Fruit fly (Drosophila melanogaster) whole organism, embryonic: Measurements from ENCODE around the gene Cpr64Ab.

Source experiments
- B-H1 ChIP-seq: fragments of 200-800 bp; sonication (Bioruptor generic); IDR thresholded peaks from 3 replicates; pipeline ENCODE4 v1.3.6; 2022; ENCODE audit warnings: missing biosample characterization, missing genetic modification characterization
- Bgb ChIP-seq: fragments of 200-800 bp; sonication (Bioruptor generic); IDR thresholded peaks from 2 replicates; pipeline ENCODE4 v1.3.6; 2022; ENCODE audit warnings: missing biosample characterization, missing genetic modification characterization; ENCODE audit not compliant: partially characterized antibody
- C15 ChIP-seq: fragments of 200-800 bp; sonication (Bioruptor generic); IDR thresholded peaks from 3 replicates; pipeline ENCODE4 v1.3.6; 2022; ENCODE audit warnings: missing biosample characterization, missing genetic modification characterization
- CG11456 ChIP-seq: fragments of 200-800 bp; sonication (Bioruptor generic); IDR thresholded peaks from 3 replicates; pipeline ENCODE4 v1.3.6; 2022; ENCODE audit warnings: missing biosample characterization, missing genetic modification characterization
- CG13894 ChIP-seq: fragments of 200-800 bp; sonication (Bioruptor generic); optimal IDR thresholded peaks from 3 replicates; lab custom pipeline; 2018; ENCODE audit warnings: missing biosample characterization, mild to moderate bottlenecking, missing genetic modification characterization, moderate library complexity
- CG15479 ChIP-seq: fragments of 200-800 bp; sonication (Bioruptor generic); optimal IDR thresholded peaks from 3 replicates; lab custom pipeline; 2019; ENCODE audit warnings: missing biosample characterization, mild to moderate bottlenecking, missing genetic modification characterization, moderate library complexity
- CG2712 ChIP-seq: fragments of 200-800 bp; optimal IDR thresholded peaks from 3 replicates; lab custom pipeline; 2019; ENCODE audit warnings: missing biosample characterization, mild to moderate bottlenecking, missing genetic modification characterization, moderate library complexity
- CG2875 ChIP-seq: fragments of 200-800 bp; sonication (Bioruptor generic); optimal IDR thresholded peaks from 2 replicates; lab custom pipeline; 2017; ENCODE audit warnings: missing biosample characterization, mild to moderate bottlenecking, missing genetic modification characterization, missing genetic modification reagents
- CG30020 ChIP-seq: fragments of 200-800 bp; optimal IDR thresholded peaks from 2 replicates; lab custom pipeline; 2019; ENCODE audit warnings: missing biosample characterization, mild to moderate bottlenecking, missing genetic modification characterization, moderate library complexity
- CG6683 ChIP-seq: fragments of 200-800 bp; sonication (Bioruptor generic); optimal IDR thresholded peaks from 2 replicates; lab custom pipeline; 2017; ENCODE audit warnings: missing biosample characterization, mild to moderate bottlenecking, missing genetic modification characterization, missing genetic modification reagents
- CG6689 ChIP-seq: fragments of 200-800 bp; sonication (Bioruptor generic); IDR thresholded peaks from 2 replicates; pipeline ENCODE4 v1.3.6; 2022; ENCODE audit warnings: missing biosample characterization, missing genetic modification characterization
- CG6765 ChIP-seq: fragments of 200-800 bp; sonication (Bioruptor generic); optimal IDR thresholded peaks from 3 replicates; lab custom pipeline; 2017; ENCODE audit warnings: missing biosample characterization, mild to moderate bottlenecking, missing genetic modification characterization
- CG7357 ChIP-seq: fragments of 200-800 bp; sonication (Bioruptor generic); IDR thresholded peaks from 3 replicates; pipeline ENCODE4 v1.3.6; 2022; ENCODE audit warnings: missing biosample characterization, missing genetic modification characterization
- CG8290 ChIP-seq, 3 experiments: fragments of 200-800 bp; sonication (Bioruptor generic); optimal IDR thresholded peaks; 2 replicates each; lab custom pipeline; 2016 to 2019; ENCODE audit warnings: missing biosample characterization in 3 of 3, missing genetic modification characterization in 3 of 3, mild to moderate bottlenecking in 2 of 3, moderate library complexity in 1 of 3
- CG8388 ChIP-seq: fragments of 200-800 bp; sonication (Bioruptor generic); optimal IDR thresholded peaks from 2 replicates; lab custom pipeline; 2019; ENCODE audit warnings: missing biosample characterization, mild to moderate bottlenecking, missing genetic modification characterization, moderate library complexity
- Dad ChIP-seq: fragments of 200-800 bp; sonication (Bioruptor generic); optimal IDR thresholded peaks from 3 replicates; lab custom pipeline; 2016; ENCODE audit warnings: missing biosample characterization, missing genetic modification characterization
- Dek ChIP-seq: fragments of 200-800 bp; sonication (Bioruptor generic); optimal IDR thresholded peaks from 3 replicates; lab custom pipeline; 2019; ENCODE audit warnings: missing biosample characterization, mild to moderate bottlenecking, missing genetic modification characterization, moderate library complexity
- Dip2 ChIP-seq: fragments of 200-800 bp; sonication (Bioruptor generic); IDR thresholded peaks from 2 replicates; pipeline ENCODE4 v1.3.6; 2022; ENCODE audit warnings: missing biosample characterization, missing genetic modification characterization
- Doc3 ChIP-seq: fragments of 200-800 bp; sonication (Bioruptor generic); IDR thresholded peaks from 3 replicates; pipeline ENCODE4 v1.3.6; 2022; ENCODE audit warnings: missing biosample characterization, missing genetic modification characterization; ENCODE audit not compliant: partially characterized antibody
- Fer3 ChIP-seq: fragments of 200-800 bp; sonication (Bioruptor generic); optimal IDR thresholded peaks from 2 replicates; lab custom pipeline; 2018; ENCODE audit warnings: missing biosample characterization, mild to moderate bottlenecking, missing genetic modification characterization, moderate library complexity
- HmgZ ChIP-seq: fragments of 200-800 bp; sonication (Bioruptor generic); optimal IDR thresholded peaks from 2 replicates; lab custom pipeline; 2018; ENCODE audit warnings: missing biosample characterization, mild to moderate bottlenecking, missing genetic modification characterization
- Hmx ChIP-seq: fragments of 200-800 bp; sonication (Bioruptor generic); optimal IDR thresholded peaks from 2 replicates; lab custom pipeline; 2016; ENCODE audit warnings: missing biosample characterization, missing genetic modification characterization
- Lpt ChIP-seq: fragments of >200 bp; optimal IDR thresholded peaks from 2 replicates; lab custom pipeline; 2018; ENCODE audit warnings: missing biosample characterization, missing genetic modification characterization
- Side ChIP-seq: fragments of 200-800 bp; sonication (Bioruptor generic); optimal IDR thresholded peaks from 2 replicates; lab custom pipeline; 2016; ENCODE audit warnings: missing biosample characterization, missing genetic modification characterization
- Sin3A ChIP-seq: fragments of >200 bp; optimal IDR thresholded peaks from 2 replicates; lab custom pipeline; 2018
- Usf ChIP-seq: fragments of 200-800 bp; sonication (Bioruptor generic); optimal IDR thresholded peaks from 2 replicates; lab custom pipeline; 2017; ENCODE audit warnings: missing genotype, missing biosample characterization, missing genetic modification characterization
- abd-A ChIP-seq: fragments of 200-800 bp; sonication (Bioruptor generic); optimal IDR thresholded peaks from 3 replicates; lab custom pipeline; 2019; ENCODE audit warnings: missing biosample characterization, mild to moderate bottlenecking, missing genetic modification characterization, moderate library complexity
- ara ChIP-seq: fragments of 200-800 bp; sonication (Bioruptor generic); IDR thresholded peaks from 2 replicates; pipeline ENCODE4 v1.3.6; 2022; ENCODE audit warnings: missing biosample characterization, missing genetic modification characterization
- bowl ChIP-seq: fragments of 200-800 bp; sonication (Bioruptor generic); IDR thresholded peaks from 2 replicates; pipeline ENCODE4 v1.3.6; 2022; ENCODE audit warnings: missing biosample characterization, missing genetic modification characterization
- btn ChIP-seq: fragments of 200-800 bp; sonication (Bioruptor generic); optimal IDR thresholded peaks from 2 replicates; lab custom pipeline; 2016; ENCODE audit warnings: missing biosample characterization, missing genetic modification characterization
- cad ChIP-seq: fragments of >200 bp; optimal IDR thresholded peaks from 2 replicates; lab custom pipeline; 2017; ENCODE audit warnings: missing biosample characterization, missing genetic modification characterization
- cas ChIP-seq: fragments of 200-800 bp; sonication (Bioruptor generic); IDR thresholded peaks from 2 replicates; pipeline ENCODE4 v1.3.6; 2022; ENCODE audit warnings: missing biosample characterization, missing genetic modification characterization
- caup ChIP-seq: fragments of 200-800 bp; sonication (Bioruptor generic); optimal IDR thresholded peaks from 3 replicates; lab custom pipeline; 2017; ENCODE audit warnings: missing biosample characterization, mild to moderate bottlenecking, missing genetic modification characterization, moderate library complexity; ENCODE audit not compliant: severe bottlenecking
- chm ChIP-seq: fragments of 200-800 bp; sonication (Bioruptor generic); IDR thresholded peaks from 2 replicates; pipeline ENCODE4 v1.3.6; 2022; ENCODE audit warnings: missing biosample characterization, missing genetic modification characterization
- ci ChIP-seq: fragments of 200-800 bp; sonication (Bioruptor generic); IDR thresholded peaks from 3 replicates; pipeline ENCODE4 v1.3.6; 2022; ENCODE audit warnings: missing biosample characterization, missing genetic modification characterization
- h ChIP-seq: fragments of >200 bp; optimal IDR thresholded peaks from 2 replicates; lab custom pipeline; 2017
- hb ChIP-seq: fragments of 200-800 bp; sonication (Bioruptor generic); IDR thresholded peaks from 3 replicates; pipeline ENCODE4 v1.3.6; 2022; ENCODE audit warnings: missing biosample characterization, missing genetic modification characterization; ENCODE audit not compliant: partially characterized antibody
- hkb ChIP-seq, 2 experiments: fragments of 200-800 bp in 1 of 2; fragments of >200 bp in 1 of 2; sonication (Bioruptor generic) in 1 of 2; IDR thresholded peaks in 1 of 2; optimal IDR thresholded peaks in 1 of 2; 2 replicates each; pipeline versions ENCODE4 v1.3.6 to Lab custom; 2017 to 2022; ENCODE audit warnings: missing biosample characterization in 1 of 2, missing genetic modification characterization in 1 of 2
- hth ChIP-seq: fragments of >200 bp; optimal IDR thresholded peaks from 2 replicates; lab custom pipeline; 2017; ENCODE audit warnings: inconsistent platforms
- kay ChIP-seq: fragments of 200-800 bp; sonication (Bioruptor generic); optimal IDR thresholded peaks from 2 replicates; lab custom pipeline; 2016; ENCODE audit warnings: missing biosample characterization, missing genetic modification characterization
- lola ChIP-seq, 3 experiments: fragments of >200 bp in 2 of 3; fragments of 200-800 bp in 1 of 3; sonication (Bioruptor generic) in 1 of 3; optimal IDR thresholded peaks; 2 replicates each; lab custom pipeline; 2017 to 2019; ENCODE audit warnings: missing biosample characterization in 3 of 3, missing genetic modification characterization in 3 of 3, mild to moderate bottlenecking in 1 of 3, moderate library complexity in 1 of 3
- oc ChIP-seq: fragments of 200-800 bp; sonication (Bioruptor generic); optimal IDR thresholded peaks from 2 replicates; lab custom pipeline; 2018; ENCODE audit warnings: missing biosample characterization, mild to moderate bottlenecking, missing genetic modification characterization, moderate library complexity
- onecut ChIP-seq: fragments of 200-800 bp; sonication (Bioruptor generic); IDR thresholded peaks from 2 replicates; pipeline ENCODE4 v1.3.6; 2022; ENCODE audit warnings: missing biosample characterization, missing genetic modification characterization
- pho ChIP-seq: fragments of 200-800 bp; sonication (Bioruptor generic); optimal IDR thresholded peaks from 2 replicates; lab custom pipeline; 2016; ENCODE audit warnings: missing biosample characterization, missing genetic modification characterization
- prd ChIP-seq, 3 experiments: fragments of >200 bp in 2 of 3; fragments of 200-800 bp in 1 of 3; sonication (Bioruptor generic) in 1 of 3; optimal IDR thresholded peaks in 2 of 3; IDR thresholded peaks in 1 of 3; 2 replicates in 2 of 3; 3 replicates in 1 of 3; pipeline versions ENCODE4 v1.3.6 to Lab custom; 2017 to 2022; ENCODE audit warnings: missing biosample characterization in 1 of 3, missing genetic modification characterization in 1 of 3
- slbo ChIP-seq: fragments of 200-800 bp; sonication (Bioruptor generic); IDR thresholded peaks from 2 replicates; pipeline ENCODE4 v1.3.6; 2022; ENCODE audit warnings: missing biosample characterization, missing genetic modification characterization
- tin ChIP-seq: fragments of 200-800 bp; sonication (Bioruptor generic); optimal IDR thresholded peaks from 3 replicates; lab custom pipeline; 2016; ENCODE audit warnings: missing biosample characterization, missing genetic modification characterization
- trem ChIP-seq: fragments of 200-800 bp; optimal IDR thresholded peaks from 3 replicates; lab custom pipeline; 2019; ENCODE audit warnings: missing biosample characterization, mild to moderate bottlenecking, missing genetic modification characterization, moderate library complexity
- zfh1 ChIP-seq: fragments of 200-800 bp; sonication (Bioruptor generic); IDR thresholded peaks from 3 replicates; pipeline ENCODE4 v1.3.6; 2022; ENCODE audit warnings: missing biosample characterization, missing genetic modification characterization

Cpr64Ab gene

DNA sequence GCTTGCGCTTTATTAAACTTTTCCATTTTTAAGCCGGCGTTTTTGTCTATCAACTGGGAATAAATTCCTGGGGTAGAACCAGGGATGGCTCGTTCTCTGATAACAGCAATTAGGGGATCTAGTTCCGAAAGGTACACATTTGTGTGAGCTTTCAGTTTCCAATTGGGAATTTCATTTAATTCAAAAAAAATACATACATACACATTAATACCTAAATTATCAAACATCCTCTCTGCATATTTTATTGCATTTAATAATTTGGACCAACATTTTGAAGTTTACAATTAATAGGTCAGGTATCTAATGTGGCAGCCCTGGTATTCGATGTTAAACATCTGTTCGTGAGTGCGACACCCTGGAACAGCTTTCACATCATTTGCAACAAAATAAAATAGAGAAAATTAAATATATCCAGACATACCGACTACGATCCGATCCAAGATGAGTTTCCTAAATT is 47.8 kb upstream of the Cpr64Ab start, which contains the start of the genes CG15011 and CG1309 (continued):
- no peak for TF ChIP-seq hkb (optimal IDR thresholded peaks at IDR 0.05; lab: Kevin White, UChicago)
- TF ChIP-seq hkb (GFP tag; IDR thresholded peaks at IDR 0.05; lab: Robert Waterston, UW), result peak; percentile 60; the same call in 1 of the 2 replicates
- TF ChIP-seq CG2712, result peak; percentile 90
- TF ChIP-seq Hmx (GFP tag; lab: Kevin White, UChicago), result peak; percentile 72
- TF ChIP-seq CG2875, result peak; percentile 28
- TF ChIP-seq ci (GFP tag; lab: Robert Waterston, UW), result peak; percentile 81
- peak; percentile 23; the same call in 1 of the 3 replicates for TF ChIP-seq B-H1
- TF ChIP-seq onecut (GFP tag; lab: Robert Waterston, UW), result peak; percentile 59; the same call in 1 of the 2 replicates
- peak in 1 of 3 experiments; percentile 87 for TF ChIP-seq lola (GFP tag; optimal IDR thresholded peaks at IDR 0.05; lab: Kevin White, UChicago)
- no peak for TF ChIP-seq bowl (GFP tag; lab: Robert Waterston, UW)
- TF ChIP-seq prd (optimal IDR thresholded peaks at IDR 0.05; lab: Kevin White, UChicago), result no peak
- peak; percentile 88 for TF ChIP-seq prd (GFP tag; IDR thresholded peaks at IDR 0.05; lab: Robert Waterston, UW)
- peak; percentile 75; the same call in 2 of the 3 replicates for TF ChIP-seq CG11456 (GFP tag; lab: Robert Waterston, UW)
- TF ChIP-seq zfh1 (GFP tag; lab: Robert Waterston, UW), result peak; percentile 79; the same call in 2 of the 3 replicates
- peak; percentile 51 for TF ChIP-seq Usf (GFP tag; lab: Kevin White, UChicago)
- peak; percentile 82 for TF ChIP-seq CG13894 (tag; lab: Kevin White, UChicago)
- TF ChIP-seq CG15479 (GFP tag; lab: Kevin White, UChicago), result no peak
- TF ChIP-seq caup, result peak; percentile 68
- TF ChIP-seq Dek (tag; lab: Kevin White, UChicago), result peak; percentile 82
- TF ChIP-seq CG6683 (GFP tag; lab: Kevin White, UChicago), result peak; percentile 49
- TF ChIP-seq hth (lab: Kevin White, UChicago), result no peak
- TF ChIP-seq slbo (GFP tag; lab: Robert Waterston, UW), result peak; percentile 90
- TF ChIP-seq abd-A (tag; lab: Kevin White, UChicago), result peak; percentile 85
- TF ChIP-seq C15 (GFP tag; lab: Robert Waterston, UW), result peak; percentile 60; the same call in 1 of the 3 replicates
- peak; percentile 55; the same call in 2 of the 3 replicates for TF ChIP-seq CG7357 (GFP tag; lab: Robert Waterston, UW)
- TF ChIP-seq chm, result 0 out of 2 replicates have a peak, but pooled peaks have one; percentile 49
- peak; percentile 84 for TF ChIP-seq CG8388 (GFP tag; lab: Kevin White, UChicago)
- no peak for TF ChIP-seq cad
- peak; percentile 80 for TF ChIP-seq Side (GFP tag; lab: Kevin White, UChicago)
- TF ChIP-seq HmgZ (tag; lab: Kevin White, UChicago), result peak; percentile 94
- TF ChIP-seq cas, result 0 out of 2 replicates have a peak, but pooled peaks have one; percentile 31
- no peak for TF ChIP-seq hb (GFP tag; lab: Robert Waterston, UW)
- TF ChIP-seq Doc3, result 0 out of 3 replicates have a peak, but pooled peaks have one; percentile 40
- TF ChIP-seq Dad (GFP tag; lab: Kevin White, UChicago), result peak; percentile 81
- TF ChIP-seq CG6689, result peak; percentile 70
- no peak; the same call in 1 of the 2 replicates for TF ChIP-seq Bgb
- TF ChIP-seq CG6765 (GFP tag; lab: Kevin White, UChicago), result peak; percentile 0
- TF ChIP-seq Dip2, result no peak
- no peak for TF ChIP-seq Lpt (GFP tag; lab: Kevin White, UChicago)
- TF ChIP-seq trem, result peak; percentile 93
- peak; percentile 66 for TF ChIP-seq oc (tag; lab: Kevin White, UChicago)
- TF ChIP-seq pho (GFP tag; lab: Kevin White, UChicago), result peak; percentile 91
- no peak for TF ChIP-seq ara
- no peak for TF ChIP-seq h (lab: Kevin White, UChicago)
- TF ChIP-seq btn (GFP tag; lab: Kevin White, UChicago), result peak; percentile 59
- peak; percentile 71 for TF ChIP-seq Sin3A (lab: Kevin White, UChicago)
- TF ChIP-seq Fer3 (tag; lab: Kevin White, UChicago), result peak; percentile 79
- TF ChIP-seq tin (GFP tag; lab: Kevin White, UChicago), result peak; percentile 83
- peak; percentile 73 for TF ChIP-seq CG8290 (GFP tag; optimal IDR thresholded peaks at IDR 0.05; lab: Kevin White, UChicago)
- peak; percentile 41 to 78 for TF ChIP-seq CG8290 (tag; optimal IDR thresholded peaks at IDR 0.05; lab: Kevin White, UChicago)
- peak; percentile 72 for TF ChIP-seq kay (GFP tag; lab: Kevin White, UChicago)
- peak; percentile 79 for TF ChIP-seq CG30020 (tag; lab: Kevin White, UChicago)
